Worm (Caenorhabditis elegans): Measurements from ENCODE around the gene F13D12.3.

F13D12.3 gene

DNA sequence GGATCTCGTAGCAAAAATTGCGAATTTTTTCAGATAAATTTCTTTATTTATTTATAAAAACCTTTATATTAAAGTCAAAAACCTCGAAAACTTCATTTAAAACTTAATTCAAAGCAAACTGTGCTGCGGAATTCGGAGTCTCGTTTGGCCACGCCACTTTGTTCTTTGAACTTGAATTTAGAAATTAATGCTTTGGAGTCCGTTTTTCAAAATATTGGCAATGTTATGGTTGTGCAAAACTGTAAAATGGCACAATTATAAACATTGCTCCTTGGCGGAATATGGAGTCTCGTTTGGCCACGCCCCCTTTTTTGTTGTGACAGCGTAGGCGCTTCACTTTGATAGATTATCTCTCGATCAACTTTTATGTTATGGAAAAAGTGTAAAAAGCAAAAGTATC lies 669 bp upstream of the F13D12.3 start:
- TF ChIP-seq nhr-25 (tag; optimal IDR thresholded peaks at IDR 0.05) = no peak
- no peak for TF ChIP-seq pqm-1 (tag; optimal IDR thresholded peaks at IDR 0.05)
- TF ChIP-seq ZK546.5 (tag; optimal IDR thresholded peaks at IDR 0.05) = no peak
- no peak for TF ChIP-seq snpc-4 (tag; optimal IDR thresholded peaks at IDR 0.05)
- TF ChIP-seq fkh-2 (tag; optimal IDR thresholded peaks at IDR 0.05) = no peak
- TF ChIP-seq nhr-67 (tag; optimal IDR thresholded peaks at IDR 0.05) = no peak
- no peak for TF ChIP-seq zag-1 (tag; optimal IDR thresholded peaks at IDR 0.05)
- no peak for TF ChIP-seq elt-3 (tag; optimal IDR thresholded peaks at IDR 0.05)
- TF ChIP-seq nhr-11 (tag; optimal IDR thresholded peaks at IDR 0.05) = no peak
- no peak for TF ChIP-seq lin-15B (tag; optimal IDR thresholded peaks at IDR 0.05)

DNA sequence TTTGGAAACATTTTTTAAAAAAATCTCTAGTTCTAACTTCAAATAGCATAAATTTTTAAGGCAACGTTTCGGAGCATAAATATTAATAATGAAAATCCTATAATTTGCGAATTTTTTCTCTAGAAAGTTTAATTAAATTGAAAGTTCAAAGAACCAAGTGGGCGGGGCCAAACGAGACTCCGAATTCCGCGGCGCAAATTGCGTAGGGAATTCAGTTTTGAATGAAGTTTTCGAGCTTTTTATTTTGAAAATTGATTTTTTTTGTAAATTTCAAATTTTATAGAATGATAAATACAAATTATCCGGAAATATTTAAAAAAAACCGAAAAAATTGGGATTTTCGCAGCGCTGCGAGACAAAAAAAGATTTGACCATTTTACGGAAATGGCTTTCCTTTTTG lies 617 bp downstream of the F13D12.3 start:
- TF ChIP-seq elt-1 (tag; optimal IDR thresholded peaks at IDR 0.05) = no peak
- TF ChIP-seq egl-27 (tag; optimal IDR thresholded peaks at IDR 0.05) = no peak
- no peak for TF ChIP-seq nhr-28 (tag; optimal IDR thresholded peaks at IDR 0.05)
- no peak for TF ChIP-seq ztf-4 (tag; optimal IDR thresholded peaks at IDR 0.05)
- no peak for TF ChIP-seq ceh-82 (tag; optimal IDR thresholded peaks at IDR 0.05)
- no peak for TF ChIP-seq elt-2 (tag; optimal IDR thresholded peaks at IDR 0.05)
- no peak for TF ChIP-seq ZK546.5 (tag; optimal IDR thresholded peaks at IDR 0.05)
- TF ChIP-seq unc-62 (GFP tag; optimal IDR thresholded peaks at IDR 0.05) = no peak
- TF ChIP-seq fos-1 (tag; optimal IDR thresholded peaks at IDR 0.05) = no peak
- no peak for TF ChIP-seq sea-2 (GFP tag; optimal IDR thresholded peaks at IDR 0.05)
- no peak for TF ChIP-seq nhr-25 (tag; optimal IDR thresholded peaks at IDR 0.05)

DNA sequence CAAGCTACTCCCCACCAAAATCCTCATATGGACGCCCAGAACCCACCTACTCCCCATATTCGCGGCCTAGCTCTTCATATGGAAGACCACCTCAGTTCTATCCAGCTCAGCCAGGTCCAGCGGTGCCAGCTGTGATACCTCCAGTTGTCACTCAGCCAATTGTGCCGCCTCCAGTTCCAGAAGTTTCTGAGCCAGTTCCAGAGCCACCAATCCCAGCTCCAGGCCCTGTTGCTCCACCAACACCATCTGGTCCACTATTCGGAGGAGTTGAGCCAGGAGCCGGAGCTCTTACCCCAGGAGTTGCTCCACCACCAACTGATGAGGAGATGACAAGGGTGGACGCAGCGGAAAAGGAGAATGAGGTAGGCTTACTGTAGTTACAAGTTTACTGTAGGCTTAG lies 1.4 kb downstream of the F13D12.3 start:
- TF ChIP-seq egl-5 (tag; optimal IDR thresholded peaks at IDR 0.05) (no peak), nhr-23 (tag; optimal IDR thresholded peaks at IDR 0.05) (no peak), nhr-11 (tag; optimal IDR thresholded peaks at IDR 0.05) (no peak), snpc-4 (tag; optimal IDR thresholded peaks at IDR 0.05) (no peak), aly-2 (tag; optimal IDR thresholded peaks at IDR 0.05) (no peak), ama-1 (optimal IDR thresholded peaks at IDR 0.05) (no peak), elt-3 (tag; optimal IDR thresholded peaks at IDR 0.05) (no peak), fkh-10 (GFP tag; optimal IDR thresholded peaks at IDR 0.05) (no peak), pha-4 (tag; optimal IDR thresholded peaks at IDR 0.05) (no peak), unc-62 (GFP tag; optimal IDR thresholded peaks at IDR 0.05) (no peak), ztf-4 (tag; optimal IDR thresholded peaks at IDR 0.05) (no peak), nhr-77 (tag; optimal IDR thresholded peaks at IDR 0.05) (no peak), eor-1 (tag; optimal IDR thresholded peaks at IDR 0.05) (no peak), lin-15B (tag; optimal IDR thresholded peaks at IDR 0.05) (no peak), nhr-12 (tag; optimal IDR thresholded peaks at IDR 0.05) (no peak)

DNA sequence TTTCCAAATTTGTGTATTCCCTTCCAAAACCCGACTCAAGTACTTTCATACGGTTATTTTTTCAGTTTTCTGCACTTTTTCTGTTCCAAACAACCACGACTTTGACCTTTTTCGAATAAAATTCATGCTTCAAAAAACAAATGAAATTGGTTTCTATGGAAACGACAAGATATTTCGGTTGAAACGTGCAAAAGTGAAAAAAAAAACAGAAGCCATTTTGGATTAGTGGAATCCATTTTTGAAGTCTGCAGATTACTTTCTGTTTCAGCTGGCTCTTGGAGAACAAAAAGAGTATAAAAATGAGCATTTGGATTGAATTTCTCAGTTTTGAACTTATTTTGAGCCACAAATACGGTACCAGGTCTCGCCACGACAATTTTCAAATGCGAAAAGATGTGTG lies 2.0 kb downstream of the F13D12.3 start:
- no peak for TF ChIP-seq zag-1 (tag; optimal IDR thresholded peaks at IDR 0.05)
- no peak for TF ChIP-seq ceh-9 (tag; optimal IDR thresholded peaks at IDR 0.05)
- TF ChIP-seq ceh-28 (tag; optimal IDR thresholded peaks at IDR 0.05) = no peak
- no peak for TF ChIP-seq unc-62 (GFP tag; optimal IDR thresholded peaks at IDR 0.05)
- TF ChIP-seq daf-12 (tag; optimal IDR thresholded peaks at IDR 0.05) = no peak
- TF ChIP-seq ama-1 (optimal IDR thresholded peaks at IDR 0.05) = no peak
- TF ChIP-seq ztf-11 (tag; optimal IDR thresholded peaks at IDR 0.05) = no peak
- TF ChIP-seq nfya-1 (tag; optimal IDR thresholded peaks at IDR 0.05; ENCODE audit: insufficient read depth) = no peak
- TF ChIP-seq hmg-11 (tag; optimal IDR thresholded peaks at IDR 0.05) = no peak
- TF ChIP-seq R02D3.7 (tag; optimal IDR thresholded peaks at IDR 0.05) = no peak
- TF ChIP-seq ceh-82 (tag; optimal IDR thresholded peaks at IDR 0.05) = no peak
- TF ChIP-seq ZK546.5 (tag; optimal IDR thresholded peaks at IDR 0.05) = no peak
- TF ChIP-seq aly-2 (tag; optimal IDR thresholded peaks at IDR 0.05) = no peak
- TF ChIP-seq nhr-237 (tag; optimal IDR thresholded peaks at IDR 0.05) = no peak
- TF ChIP-seq nhr-11 (tag; optimal IDR thresholded peaks at IDR 0.05) = no peak
- TF ChIP-seq egl-27 (tag; optimal IDR thresholded peaks at IDR 0.05) = no peak
- no peak for TF ChIP-seq fkh-10 (GFP tag; optimal IDR thresholded peaks at IDR 0.05)

DNA sequence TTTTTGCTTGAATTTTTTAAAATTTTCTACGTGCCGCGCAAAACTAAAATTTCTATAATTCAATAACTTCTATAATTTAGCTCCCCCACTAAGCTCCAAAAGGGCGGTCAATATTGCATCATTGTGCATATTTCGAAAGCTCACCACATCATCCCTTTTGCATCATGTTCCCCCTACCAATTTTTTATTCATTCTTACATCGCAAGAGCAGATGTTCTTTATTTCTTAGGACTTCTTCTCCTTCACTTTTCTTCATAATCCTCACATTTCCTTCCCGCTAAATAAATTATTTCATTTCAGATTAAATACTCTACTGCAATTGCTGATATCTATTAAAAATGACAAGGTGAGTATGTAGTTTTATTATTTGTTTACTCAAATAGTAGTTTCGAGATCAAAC lies 3.7 kb downstream of the F13D12.3 start, which contains the start of gene ldh-1:
TSS of gene ldh-1 (plus strand) at position 301 of the 400 bp plus-strand sequence.
- no peak for TF ChIP-seq nfya-1 (tag; optimal IDR thresholded peaks at IDR 0.05; ENCODE audit: insufficient read depth)
- no peak for TF ChIP-seq jun-1 (tag; optimal IDR thresholded peaks at IDR 0.05)
- TF ChIP-seq lin-15B (tag; optimal IDR thresholded peaks at IDR 0.05) = no peak
- TF ChIP-seq zag-1 (tag; optimal IDR thresholded peaks at IDR 0.05) = no peak
- no peak for TF ChIP-seq nhr-11 (tag; optimal IDR thresholded peaks at IDR 0.05)
- TF ChIP-seq elt-1 (tag; optimal IDR thresholded peaks at IDR 0.05) = no peak
- no peak for TF ChIP-seq nhr-23 (tag; optimal IDR thresholded peaks at IDR 0.05)
- TF ChIP-seq mml-1 (tag; optimal IDR thresholded peaks at IDR 0.05) = no peak
- no peak for TF ChIP-seq nhr-12 (tag; optimal IDR thresholded peaks at IDR 0.05)
- TF ChIP-seq nhr-76 (tag; optimal IDR thresholded peaks at IDR 0.05) = no peak
- TF ChIP-seq ceh-28 (tag; optimal IDR thresholded peaks at IDR 0.05) = no peak
- TF ChIP-seq hmg-11 (tag; optimal IDR thresholded peaks at IDR 0.05) = no peak
- no peak for TF ChIP-seq fkh-2 (tag; optimal IDR thresholded peaks at IDR 0.05)
- no peak for TF ChIP-seq nhr-25 (tag; optimal IDR thresholded peaks at IDR 0.05)
- no peak for TF ChIP-seq elt-3 (tag; optimal IDR thresholded peaks at IDR 0.05)
- no peak for TF ChIP-seq ztf-4 (tag; optimal IDR thresholded peaks at IDR 0.05)
- TF ChIP-seq fkh-10 (GFP tag; optimal IDR thresholded peaks at IDR 0.05) = no peak
- no peak for TF ChIP-seq fos-1 (tag; optimal IDR thresholded peaks at IDR 0.05)
- TF ChIP-seq ceh-16 (tag; optimal IDR thresholded peaks at IDR 0.05) = no peak
- no peak for TF ChIP-seq ZK546.5 (tag; optimal IDR thresholded peaks at IDR 0.05)

Data from whole organism, L3 larva.